Worm (Caenorhabditis elegans) whole organism, young adult: ENCODE data around the gene F08F1.4.

Experiments used
- F52B5.7 ChIP-seq: sonication (generic microtip); optimal IDR thresholded peaks from 2 replicates; lab custom pipeline; 2016; ENCODE audit warnings: mild to moderate bottlenecking, missing genetic modification characterization, missing compliant biosample characterization
- dox-1 ChIP-seq: fragments of 200-800 bp; sonication (Bioruptor generic); IDR thresholded peaks from 2 replicates; pipeline ENCODE4 v1.3.6; 2022; ENCODE audit warnings: missing genetic modification reagents, missing genetic modification characterization, missing compliant biosample characterization
- hlh-26 ChIP-seq: fragments of 200-800 bp; sonication (Bioruptor generic); conservative IDR thresholded peaks from 2 replicates; pipeline ENCODE4 v1.3.6; 2022; ENCODE audit warnings: missing genetic modification reagents, missing genetic modification characterization, missing compliant biosample characterization
- lag-1 ChIP-seq: fragments of 200-800 bp; sonication (Bioruptor generic); IDR thresholded peaks from 2 replicates; pipeline ENCODE4 v1.3.6; 2022; ENCODE audit warnings: missing genetic modification reagents, missing genetic modification characterization, missing compliant biosample characterization

DNA sequence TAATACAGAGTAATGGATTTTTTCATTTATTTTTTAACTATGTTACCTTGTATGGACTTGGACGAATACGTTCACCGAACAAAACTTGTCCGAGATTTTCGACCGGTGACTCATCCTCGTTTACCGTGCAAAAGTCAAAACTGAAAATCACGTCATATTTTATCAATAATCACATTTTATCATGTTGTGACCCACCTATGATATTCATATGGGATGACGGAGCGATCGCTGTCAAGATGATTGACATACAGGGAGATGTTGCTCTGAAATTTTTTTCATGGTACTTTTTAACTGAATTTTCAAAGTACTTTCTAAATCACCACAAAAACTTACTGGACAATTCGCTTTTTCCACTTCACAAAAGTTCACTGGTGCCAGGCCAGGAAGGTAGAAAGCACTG lies 8.4 kb downstream of the F08F1.4 start:
- TF ChIP-seq dox-1 (GFP tag; lab: Robert Waterston, UW) (no peak), lag-1 (GFP tag; lab: Robert Waterston, UW) (no peak), F52B5.7 (tag; lab: Kevin White, UChicago) (no peak), hlh-26 (GFP tag; lab: Robert Waterston, UW) (no peak)
